Worm (Caenorhabditis elegans): ENCODE measurements around the gene str-164.

DNA sequence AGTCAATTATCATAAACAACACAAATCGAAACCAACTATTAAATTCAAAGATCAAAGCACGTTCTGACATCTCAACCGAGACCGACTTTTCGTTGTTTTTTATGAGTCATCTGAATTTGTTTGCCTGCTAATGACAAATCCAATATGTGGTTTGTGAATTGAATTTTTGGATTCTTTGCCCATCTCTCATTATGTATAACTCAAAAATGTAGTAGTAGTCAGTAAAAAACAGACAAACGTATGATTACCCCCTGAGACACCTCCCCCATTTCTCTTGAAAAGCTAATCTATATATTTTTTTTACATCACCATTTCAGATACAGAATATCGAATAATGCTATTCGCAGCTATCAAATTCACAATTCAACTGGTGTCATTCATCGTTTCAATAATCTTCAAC lies 14.8 kb upstream of the str-164 start, which contains the start of gene str-169:
- TF ChIP-seq fkh-10 (GFP tag; optimal IDR thresholded peaks at IDR 0.05) (no peak), fax-1 (tag; optimal IDR thresholded peaks at IDR 0.05) (no peak), pag-3 (tag; optimal IDR thresholded peaks at IDR 0.05; ENCODE audit: borderline replicate concordance) (no peak), ama-1 (optimal IDR thresholded peaks at IDR 0.05) (no peak), sox-4 (tag; optimal IDR thresholded peaks at IDR 0.05) (no peak), mec-3 (tag; optimal IDR thresholded peaks at IDR 0.05; ENCODE audit: borderline replicate concordance) (no peak), unc-86 (tag; optimal IDR thresholded peaks at IDR 0.05) (no peak), unc-55 (GFP tag; optimal IDR thresholded peaks at IDR 0.05) (no peak), K02D7.2 (tag; optimal IDR thresholded peaks at IDR 0.05) (no peak), dve-1 (tag; optimal IDR thresholded peaks at IDR 0.05) (no peak), pha-2 (tag; optimal IDR thresholded peaks at IDR 0.05) (no peak), tbx-2 (tag; optimal IDR thresholded peaks at IDR 0.05) (no peak), pha-4 (tag; optimal IDR thresholded peaks at IDR 0.05) (no peak), T23F11.4 (GFP tag; optimal IDR thresholded peaks at IDR 0.05) (no peak)

Data from whole organism, late embryonic.